Worm (Caenorhabditis elegans): ENCODE results near the gene T08E11.1.

DNA sequence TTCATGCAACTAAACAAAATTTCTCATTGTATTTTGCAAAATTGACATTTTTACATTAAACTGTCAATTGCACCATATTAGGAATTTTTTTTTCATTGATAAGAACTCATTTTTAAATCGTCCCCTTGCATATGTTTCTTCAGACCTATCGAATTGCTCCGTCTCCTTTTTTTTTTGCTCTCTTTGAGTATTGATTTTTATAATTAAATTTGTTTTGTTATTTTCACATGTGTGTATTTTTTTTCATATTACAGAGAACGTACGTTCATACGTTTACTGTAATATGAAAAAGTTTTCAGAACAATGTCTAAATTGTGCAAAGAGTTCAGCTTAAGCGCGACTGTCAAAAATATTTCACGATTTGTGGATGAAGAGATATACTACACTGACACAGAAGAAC lies 32.8 kb downstream of the T08E11.1 start, which contains the start of gene math-14:
- no peak for TF ChIP-seq nhr-28 (tag; optimal IDR thresholded peaks at IDR 0.05)
- TF ChIP-seq unc-62 (GFP tag; optimal IDR thresholded peaks at IDR 0.05), result no peak
- TF ChIP-seq mml-1 (tag; optimal IDR thresholded peaks at IDR 0.05), result no peak
- no peak for TF ChIP-seq lin-39 (tag; optimal IDR thresholded peaks at IDR 0.05)
- TF ChIP-seq elt-3 (tag; optimal IDR thresholded peaks at IDR 0.05), result no peak
- no peak for TF ChIP-seq daf-12 (tag; optimal IDR thresholded peaks at IDR 0.05)
- no peak for TF ChIP-seq jun-1 (tag; optimal IDR thresholded peaks at IDR 0.05)
- no peak for TF ChIP-seq nhr-67 (tag; optimal IDR thresholded peaks at IDR 0.05)
- TF ChIP-seq ceh-9 (tag; optimal IDR thresholded peaks at IDR 0.05), result no peak
- TF ChIP-seq ztf-11 (tag; optimal IDR thresholded peaks at IDR 0.05), result no peak
- no peak for TF ChIP-seq mdl-1 (tag; optimal IDR thresholded peaks at IDR 0.05)
